Fruit fly (Drosophila melanogaster) whole organism, embryonic: ENCODE measurements around the gene CG1024.

Experiments
- Abd-B ChIP-seq: fragments of 200-800 bp; sonication (Bioruptor generic); optimal IDR thresholded peaks from 2 replicates; lab custom pipeline; 2018; ENCODE audit warnings: missing biosample characterization, mild to moderate bottlenecking, missing genetic modification characterization, moderate library complexity
- Antp ChIP-seq: fragments of 200-800 bp; sonication (Bioruptor generic); optimal IDR thresholded peaks from 3 replicates; lab custom pipeline; 2016; ENCODE audit warnings: missing biosample characterization, missing genetic modification characterization
- Asciz ChIP-seq: fragments of 200-800 bp; sonication (Bioruptor generic); optimal IDR thresholded peaks from 2 replicates; lab custom pipeline; 2017; ENCODE audit warnings: missing biosample characterization, mild to moderate bottlenecking, missing genetic modification characterization, missing genetic modification reagents
- B-H1 ChIP-seq: fragments of 200-800 bp; sonication (Bioruptor generic); IDR thresholded peaks from 3 replicates; pipeline ENCODE4 v1.3.6; 2022; ENCODE audit warnings: missing biosample characterization, missing genetic modification characterization
- Bgb ChIP-seq: fragments of 200-800 bp; sonication (Bioruptor generic); IDR thresholded peaks from 2 replicates; pipeline ENCODE4 v1.3.6; 2022; ENCODE audit warnings: missing biosample characterization, missing genetic modification characterization; ENCODE audit not compliant: partially characterized antibody
- CG10366 ChIP-seq: fragments of 200-800 bp; sonication (Bioruptor generic); IDR thresholded peaks from 2 replicates; pipeline ENCODE4 v1.3.6; 2022; ENCODE audit warnings: missing biosample characterization, missing genetic modification characterization
- CG10462 ChIP-seq: fragments of 200-800 bp; sonication (Bioruptor generic); optimal IDR thresholded peaks from 2 replicates; lab custom pipeline; 2016; ENCODE audit warnings: missing biosample characterization, missing genetic modification characterization
- CG10565 ChIP-seq: fragments of 200-800 bp; sonication (Bioruptor generic); optimal IDR thresholded peaks from 3 replicates; lab custom pipeline; 2016; ENCODE audit warnings: missing biosample characterization, mild to moderate bottlenecking, missing genetic modification characterization
- CG12219 ChIP-seq: fragments of 200-800 bp; sonication (Bioruptor generic); optimal IDR thresholded peaks from 3 replicates; lab custom pipeline; 2018; ENCODE audit warnings: missing biosample characterization, mild to moderate bottlenecking, missing genetic modification characterization
- CG13424 ChIP-seq: fragments of 200-800 bp; sonication (Bioruptor generic); optimal IDR thresholded peaks from 2 replicates; lab custom pipeline; 2019; ENCODE audit warnings: missing biosample characterization, mild to moderate bottlenecking, missing genetic modification characterization, moderate library complexity
- CG15011 ChIP-seq: fragments of 200-800 bp; sonication (Bioruptor generic); optimal IDR thresholded peaks from 3 replicates; lab custom pipeline; 2018; ENCODE audit warnings: missing biosample characterization, mild to moderate bottlenecking, missing genetic modification characterization
- CG15269 ChIP-seq: fragments of 200-800 bp; sonication (Bioruptor generic); optimal IDR thresholded peaks from 2 replicates; lab custom pipeline; 2018; ENCODE audit warnings: missing biosample characterization, mild to moderate bottlenecking, missing genetic modification characterization, moderate library complexity
- CG16813 ChIP-seq: fragments of 200-800 bp; sonication (Bioruptor generic); IDR thresholded peaks from 3 replicates; pipeline ENCODE4 v1.3.6; 2022; ENCODE audit warnings: missing biosample characterization, missing genetic modification characterization; ENCODE audit not compliant: partially characterized antibody
- CG2875 ChIP-seq: fragments of 200-800 bp; sonication (Bioruptor generic); optimal IDR thresholded peaks from 2 replicates; lab custom pipeline; 2017; ENCODE audit warnings: missing biosample characterization, mild to moderate bottlenecking, missing genetic modification characterization, missing genetic modification reagents
- CG30403 ChIP-seq: fragments of 200-800 bp; sonication (Bioruptor generic); optimal IDR thresholded peaks from 3 replicates; lab custom pipeline; 2016; ENCODE audit warnings: missing biosample characterization, missing genetic modification characterization
- CG32772 ChIP-seq: fragments of 200-800 bp; sonication (Bioruptor generic); IDR thresholded peaks from 2 replicates; pipeline ENCODE4 v1.3.6; 2022; ENCODE audit warnings: missing biosample characterization, missing genetic modification characterization
- CG3726 ChIP-seq: fragments of 200-800 bp; sonication (Bioruptor generic); IDR thresholded peaks from 3 replicates; pipeline ENCODE4, ENCODE4 v1.3.6; 2022; ENCODE audit warnings: missing biosample characterization, missing genetic modification characterization
- CG4424 ChIP-seq: fragments of 200-800 bp; sonication (Bioruptor generic); optimal IDR thresholded peaks from 3 replicates; lab custom pipeline; 2016; ENCODE audit warnings: missing biosample characterization, missing genetic modification characterization
- CG4707 ChIP-seq: fragments of 200-800 bp; sonication (Bioruptor generic); optimal IDR thresholded peaks from 2 replicates; lab custom pipeline; 2018; ENCODE audit warnings: missing biosample characterization, mild to moderate bottlenecking, missing genetic modification characterization, moderate library complexity
- CG6683 ChIP-seq: fragments of 200-800 bp; sonication (Bioruptor generic); optimal IDR thresholded peaks from 2 replicates; lab custom pipeline; 2017; ENCODE audit warnings: missing biosample characterization, mild to moderate bottlenecking, missing genetic modification characterization, missing genetic modification reagents
- CG6689 ChIP-seq: fragments of 200-800 bp; sonication (Bioruptor generic); IDR thresholded peaks from 2 replicates; pipeline ENCODE4 v1.3.6; 2022; ENCODE audit warnings: missing biosample characterization, missing genetic modification characterization
- CG6813 ChIP-seq: fragments of 200-800 bp; sonication (Bioruptor generic); optimal IDR thresholded peaks from 2 replicates; lab custom pipeline; 2017; ENCODE audit warnings: missing biosample characterization, missing genetic modification characterization, mild to moderate bottlenecking, moderate library complexity, missing genetic modification reagents
- CG8359 ChIP-seq: fragments of 200-800 bp; sonication (Bioruptor generic); optimal IDR thresholded peaks from 2 replicates; lab custom pipeline; 2017; ENCODE audit warnings: missing biosample characterization, mild to moderate bottlenecking, missing genetic modification characterization, borderline replicate concordance
- CG9215 ChIP-seq: fragments of 200-800 bp; sonication (Bioruptor generic); IDR thresholded peaks from 2 replicates; pipeline ENCODE4 v1.3.6; 2022; ENCODE audit warnings: missing biosample characterization, missing genetic modification characterization
- CG9437 ChIP-seq: fragments of 200-800 bp; sonication (Bioruptor generic); optimal IDR thresholded peaks from 2 replicates; lab custom pipeline; 2018; ENCODE audit warnings: missing biosample characterization, mild to moderate bottlenecking, missing genetic modification characterization
- CG9609 ChIP-seq: fragments of 200-800 bp; sonication (Bioruptor generic); optimal IDR thresholded peaks from 3 replicates; lab custom pipeline; 2016; ENCODE audit warnings: missing biosample characterization, missing genetic modification characterization
- CG9817 ChIP-seq: fragments of 200-800 bp; sonication (Bioruptor generic); optimal IDR thresholded peaks from 2 replicates; lab custom pipeline; 2018; ENCODE audit warnings: missing biosample characterization, mild to moderate bottlenecking, missing genetic modification characterization, moderate library complexity
- CTCF ChIP-seq: fragments of 200-800 bp; sonication (Bioruptor generic); optimal IDR thresholded peaks from 2 replicates; lab custom pipeline; 2017; ENCODE audit warnings: missing biosample characterization, mild to moderate bottlenecking, missing genetic modification characterization, moderate library complexity
- Dbx ChIP-seq: fragments of 200-800 bp; sonication (Bioruptor generic); IDR thresholded peaks from 3 replicates; pipeline ENCODE4 v1.3.6; 2022; ENCODE audit warnings: missing biosample characterization, missing genetic modification characterization
- Drgx ChIP-seq: fragments of 200-800 bp; sonication (Bioruptor generic); IDR thresholded peaks from 2 replicates; pipeline ENCODE4 v1.3.6; 2022; ENCODE audit warnings: missing biosample characterization, missing genetic modification characterization
- Gsc ChIP-seq: fragments of 200-800 bp; sonication (Bioruptor generic); IDR thresholded peaks from 2 replicates; pipeline ENCODE4 v1.3.6; 2022; ENCODE audit warnings: missing biosample characterization, missing genetic modification characterization
- MTF-1 ChIP-seq: fragments of 200-800 bp; sonication (Bioruptor generic); optimal IDR thresholded peaks from 2 replicates; lab custom pipeline; 2018; ENCODE audit warnings: missing biosample characterization, mild to moderate bottlenecking, missing genetic modification characterization, borderline replicate concordance
- Mad ChIP-seq: fragments of 200-800 bp; sonication (Bioruptor generic); optimal IDR thresholded peaks from 2 replicates; lab custom pipeline; 2016; ENCODE audit warnings: missing biosample characterization, missing genetic modification characterization
- Nf-YC ChIP-seq: fragments of 200-800 bp; optimal IDR thresholded peaks from 3 replicates; lab custom pipeline; 2019; ENCODE audit warnings: missing biosample characterization, mild to moderate bottlenecking, missing genetic modification characterization, moderate library complexity
- Rfx ChIP-seq: fragments of 200-800 bp; sonication (Bioruptor generic); IDR thresholded peaks from 2 replicates; pipeline ENCODE4 v1.3.6; 2022; ENCODE audit warnings: missing biosample characterization, missing genetic modification characterization
- ab ChIP-seq: fragments of 200-800 bp; sonication (Bioruptor generic); optimal IDR thresholded peaks from 2 replicates; lab custom pipeline; 2016; ENCODE audit warnings: missing biosample characterization, missing genetic modification characterization
- bsh ChIP-seq, 2 experiments: fragments of 200-800 bp; sonication (Bioruptor generic); optimal IDR thresholded peaks; 2 replicates each; lab custom pipeline; 2017 to 2018; ENCODE audit warnings: mild to moderate bottlenecking in 2 of 2, missing biosample characterization in 2 of 2, missing genetic modification characterization in 2 of 2, moderate library complexity in 1 of 2
- crol ChIP-seq: fragments of 200-800 bp; sonication (Bioruptor generic); IDR thresholded peaks from 2 replicates; pipeline ENCODE4 v1.3.6; 2022; ENCODE audit warnings: missing biosample characterization, missing genetic modification characterization
- da ChIP-seq: fragments of 200-800 bp; sonication (Bioruptor generic); optimal IDR thresholded peaks from 2 replicates; lab custom pipeline; 2016; ENCODE audit warnings: missing biosample characterization, missing genetic modification characterization
- fd96Cb ChIP-seq: fragments of 200-800 bp; sonication (Bioruptor generic); optimal IDR thresholded peaks from 2 replicates; lab custom pipeline; 2018; ENCODE audit warnings: missing biosample characterization, mild to moderate bottlenecking, missing genetic modification characterization, moderate library complexity
- insv ChIP-seq, 2 experiments: fragments of 200-800 bp; sonication (Bioruptor generic); optimal IDR thresholded peaks; 3 replicates each; lab custom pipeline; 2016 to 2018; ENCODE audit warnings: missing biosample characterization in 2 of 2, missing genetic modification characterization in 2 of 2
- lab ChIP-seq: fragments of 200-800 bp; sonication (Bioruptor generic); optimal IDR thresholded peaks from 3 replicates; lab custom pipeline; 2017; ENCODE audit warnings: missing biosample characterization, missing genetic modification characterization, mild to moderate bottlenecking, moderate library complexity, missing genetic modification reagents
- sna ChIP-seq: fragments of 200-800 bp; sonication (Bioruptor generic); IDR thresholded peaks from 2 replicates; pipeline ENCODE4 v1.3.6; 2022; ENCODE audit warnings: missing biosample characterization, missing genetic modification characterization; ENCODE audit not compliant: partially characterized antibody
- sug ChIP-seq: fragments of 200-800 bp; optimal IDR thresholded peaks from 2 replicates; lab custom pipeline; 2019; ENCODE audit warnings: missing biosample characterization, mild to moderate bottlenecking, missing genetic modification characterization, moderate library complexity
- tna ChIP-seq: fragments of 200-800 bp; sonication (Bioruptor generic); IDR thresholded peaks from 2 replicates; pipeline ENCODE4 v1.3.6; 2022; ENCODE audit warnings: missing biosample characterization, missing genetic modification characterization; ENCODE audit not compliant: partially characterized antibody
- trh ChIP-seq: fragments of 200-800 bp; sonication (Bioruptor generic); optimal IDR thresholded peaks from 2 replicates; lab custom pipeline; 2016; ENCODE audit warnings: missing biosample characterization, missing genetic modification characterization
- wek ChIP-seq: fragments of 200-800 bp; sonication (Bioruptor generic); optimal IDR thresholded peaks from 3 replicates; lab custom pipeline; 2018; ENCODE audit warnings: missing biosample characterization, mild to moderate bottlenecking, missing genetic modification characterization, moderate library complexity
- wor ChIP-seq: fragments of 200-800 bp; sonication (Bioruptor generic); IDR thresholded peaks from 2 replicates; pipeline ENCODE4 v1.3.6; 2022; ENCODE audit warnings: missing biosample characterization, missing genetic modification characterization
- zfh1 ChIP-seq: fragments of 200-800 bp; sonication (Bioruptor generic); IDR thresholded peaks from 3 replicates; pipeline ENCODE4 v1.3.6; 2022; ENCODE audit warnings: missing biosample characterization, missing genetic modification characterization

Gene CG1024

dm6 chr3R:6427619-6428378 is 47.7 kb upstream of the CG1024 start (continued):
- TF ChIP-seq CG32772 (GFP tag; lab: Robert Waterston, UW) (peak; percentile 78), lab (GFP tag; lab: Kevin White, UChicago) (peak; percentile 86), CG30403 (GFP tag; lab: Kevin White, UChicago) (peak; percentile 61), Dbx (GFP tag; lab: Robert Waterston, UW) (no peak), CG2875 (GFP tag; lab: Kevin White, UChicago) (peak; percentile 59), CG9437 (GFP tag; lab: Kevin White, UChicago) (peak; percentile 44), trh (GFP tag; lab: Kevin White, UChicago) (peak; percentile 32), CG4707 (peak; percentile 40), CG10462 (GFP tag; lab: Kevin White, UChicago) (peak; percentile 37), Abd-B (GFP tag; lab: Kevin White, UChicago) (peak; percentile 36), Mad (GFP tag; lab: Kevin White, UChicago) (peak; percentile 41), CG9817 (tag; lab: Kevin White, UChicago) (no peak), CG12219 (no peak), fd96Cb (tag; lab: Kevin White, UChicago) (peak; percentile 68), da (GFP tag; lab: Kevin White, UChicago) (no peak), CG13424 (tag; lab: Kevin White, UChicago) (peak; percentile 61), CG10366 (GFP tag; lab: Robert Waterston, UW) (peak; percentile 58; the same call in 1 of the 2 replicates), Rfx (GFP tag; lab: Robert Waterston, UW) (peak; percentile 51; the same call in 1 of the 2 replicates), Antp (GFP tag; lab: Kevin White, UChicago) (peak; percentile 28), CG16813 (GFP tag; lab: Robert Waterston, UW) (no peak), tna (GFP tag; lab: Robert Waterston, UW) (no peak), CG6683 (peak; percentile 48), Drgx (GFP tag; lab: Robert Waterston, UW) (no peak), CG6689 (peak; percentile 79), Gsc (GFP tag; lab: Robert Waterston, UW) (no peak), CG10565 (GFP tag; lab: Kevin White, UChicago) (no peak), zfh1 (peak; percentile 73), sug (tag; lab: Kevin White, UChicago) (no peak), CG3726 (GFP tag; lab: Robert Waterston, UW) (no peak), CG6813 (GFP tag; lab: Kevin White, UChicago) (peak; percentile 58), CG8359 (GFP tag; lab: Kevin White, UChicago) (no peak), CG9215 (GFP tag; lab: Robert Waterston, UW) (peak; percentile 42), CG15269 (tag; lab: Kevin White, UChicago) (peak; percentile 49), wek (no peak), CG9609 (GFP tag; lab: Kevin White, UChicago) (peak; percentile 43), CTCF (GFP tag; lab: Kevin White, UChicago) (no peak), insv (GFP tag; optimal IDR thresholded peaks at IDR 0.05; lab: Kevin White, UChicago) (no peak), wor (GFP tag; lab: Robert Waterston, UW) (peak; percentile 34; the same call in 1 of the 2 replicates), Bgb (GFP tag; lab: Robert Waterston, UW) (no peak), B-H1 (GFP tag; lab: Robert Waterston, UW) (peak; percentile 64), sna (GFP tag; lab: Robert Waterston, UW) (no peak), Asciz (GFP tag; lab: Kevin White, UChicago) (peak; percentile 75), CG15011 (peak; percentile 29), MTF-1 (GFP tag; lab: Kevin White, UChicago) (no peak), Nf-YC (tag; lab: Kevin White, UChicago) (no peak), CG4424 (GFP tag; lab: Kevin White, UChicago) (peak; percentile 60), bsh (GFP tag; optimal IDR thresholded peaks at IDR 0.05; lab: Kevin White, UChicago) (peak; percentile 27 to 83), crol (GFP tag; lab: Robert Waterston, UW) (peak; percentile 56), ab (GFP tag; lab: Kevin White, UChicago) (no peak)
